Worm (Caenorhabditis elegans) whole organism, young adult: Measurements from ENCODE around the gene R01H2.1.

Experiments used
- D2030.7 ChIP-seq: fragments of 200-800 bp; sonication (Bioruptor generic); IDR thresholded peaks from 2 replicates; pipeline ENCODE4 v1.3.6; 2022; ENCODE audit warnings: missing genetic modification reagents, missing genetic modification characterization, missing compliant biosample characterization
- F23B12.7 ChIP-seq: sonication (generic microtip); optimal IDR thresholded peaks from 2 replicates; lab custom pipeline; 2017; ENCODE audit warnings: missing genetic modification characterization, mild to moderate bottlenecking, missing compliant biosample characterization, antibody characterized with exemption, moderate library complexity; ENCODE audit not compliant: insufficient read depth
- ama-1 ChIP-seq, 3 experiments: fragments of 150-350 bp in 1 of 3; sonication (generic microtip) in 2 of 3; optimal IDR thresholded peaks; 2 replicates each; lab custom pipeline; 2014 to 2018; ENCODE audit warnings: missing biosample characterization in 2 of 3, missing genetic modification characterization in 2 of 3, missing genetic modification reagents in 2 of 3
- attf-3 ChIP-seq: fragments of 200-800 bp; sonication (Bioruptor generic); conservative IDR thresholded peaks from 2 replicates; pipeline ENCODE4 v1.3.6; 2022; ENCODE audit warnings: missing genetic modification reagents, missing genetic modification characterization, missing compliant biosample characterization
- egl-18 ChIP-seq: fragments of 200-800 bp; sonication (Bioruptor generic); IDR thresholded peaks from 2 replicates; pipeline ENCODE4 v1.3.6; 2022; ENCODE audit warnings: missing genetic modification reagents, missing genetic modification characterization, missing compliant biosample characterization
- egl-44 ChIP-seq: fragments of 200-800 bp; sonication (Bioruptor generic); IDR thresholded peaks from 2 replicates; pipeline ENCODE4 v1.3.6; 2022; ENCODE audit warnings: missing genetic modification reagents, missing genetic modification characterization, missing compliant biosample characterization
- hlh-26 ChIP-seq: fragments of 200-800 bp; sonication (Bioruptor generic); conservative IDR thresholded peaks from 2 replicates; pipeline ENCODE4 v1.3.6; 2022; ENCODE audit warnings: missing genetic modification reagents, missing genetic modification characterization, missing compliant biosample characterization
- hmg-1.2 ChIP-seq: fragments of 200-800 bp; sonication (Bioruptor generic); IDR thresholded peaks from 2 replicates; pipeline ENCODE4 v1.3.6; 2022; ENCODE audit warnings: missing genetic modification reagents, missing genetic modification characterization, missing compliant biosample characterization
- lin-35 ChIP-seq, 3 experiments: fragments of 150-350 bp in 2 of 3; sonication (generic microtip) in 1 of 3; optimal IDR thresholded peaks; 2 replicates each; lab custom pipeline; 2014 to 2018; ENCODE audit warnings: missing biosample characterization in 3 of 3, missing genetic modification characterization in 3 of 3, missing genetic modification reagents in 3 of 3
- nfya-2 ChIP-seq: fragments of 200-800 bp; sonication (Bioruptor generic); IDR thresholded peaks from 2 replicates; pipeline ENCODE4 v1.3.6; 2022; ENCODE audit warnings: missing genetic modification reagents, missing genetic modification characterization, missing compliant biosample characterization
- rec-8 ChIP-seq, 2 experiments: sonication (generic microtip); optimal IDR thresholded peaks; 2 replicates each; lab custom pipeline; 2016; ENCODE audit warnings: mild to moderate bottlenecking in 2 of 2, missing genetic modification characterization in 2 of 2, missing genetic modification reagents in 2 of 2, missing genotype in 2 of 2, missing biosample characterization in 1 of 2, missing compliant biosample characterization in 1 of 2, moderate library complexity in 1 of 2
- unc-62 ChIP-seq: fragments of 150-350 bp; optimal IDR thresholded peaks from 2 replicates; lab custom pipeline; 2014; ENCODE audit warnings: missing biosample characterization, missing genetic modification reagents, missing genetic modification characterization
- ztf-28 ChIP-seq: fragments of 200-800 bp; sonication (Bioruptor generic); IDR thresholded peaks from 2 replicates; pipeline ENCODE4 v1.3.6; 2022; ENCODE audit warnings: missing genetic modification reagents, missing genetic modification characterization, missing compliant biosample characterization

ce11 chrIII:7087691-7088323 is 25.1 kb downstream of the R01H2.1 start, which contains the start of gene fubl-2:
- TF ChIP-seq D2030.7 (GFP tag; lab: Robert Waterston, UW) = peak; percentile 59; the same call in 1 of the 2 replicates
- no peak for TF ChIP-seq hlh-26 (GFP tag; lab: Robert Waterston, UW)
- no peak for TF ChIP-seq nfya-2 (GFP tag; lab: Robert Waterston, UW)
- no peak for TF ChIP-seq unc-62 (GFP tag; lab: Kevin White, UChicago)
- TF ChIP-seq ama-1 (optimal IDR thresholded peaks at IDR 0.05; lab: Kevin White, UChicago) = no peak
- no peak for TF ChIP-seq ama-1 (GFP tag; optimal IDR thresholded peaks at IDR 0.05; lab: Kevin White, UChicago)
- no peak for TF ChIP-seq ztf-28
- 0 out of 2 replicates have a peak, but pooled peaks have one; percentile 38 for TF ChIP-seq attf-3 (GFP tag; lab: Robert Waterston, UW)
- TF ChIP-seq egl-44 = no peak
- TF ChIP-seq rec-8 (tag; optimal IDR thresholded peaks at IDR 0.05; lab: Kevin White, UChicago) = peak in 1 of 2 experiments; percentile 26
- TF ChIP-seq F23B12.7 (tag; lab: Kevin White, UChicago) = peak; percentile 27
- TF ChIP-seq hmg-1.2 = no peak; the same call in 1 of the 2 replicates
- TF ChIP-seq egl-18 = no peak
- no peak for TF ChIP-seq lin-35 (GFP tag; optimal IDR thresholded peaks at IDR 0.05; lab: Kevin White, UChicago)
